Fruit fly (Drosophila melanogaster) whole organism, embryonic: Measurements from ENCODE around the gene CG3795.

Source experiments
- Bgb ChIP-seq: fragments of 200-800 bp; sonication (Bioruptor generic); IDR thresholded peaks from 2 replicates; pipeline ENCODE4 v1.3.6; 2022; ENCODE audit warnings: missing biosample characterization, missing genetic modification characterization; ENCODE audit not compliant: partially characterized antibody
- CG10147 ChIP-seq: fragments of 200-800 bp; sonication (Bioruptor generic); optimal IDR thresholded peaks from 2 replicates; lab custom pipeline; 2019; ENCODE audit warnings: missing biosample characterization, mild to moderate bottlenecking, missing genetic modification characterization, moderate library complexity
- CG1024 ChIP-seq: fragments of 200-800 bp; sonication (Bioruptor generic); IDR thresholded peaks from 2 replicates; pipeline ENCODE4 v1.3.6; 2022; ENCODE audit warnings: missing biosample characterization, missing genetic modification characterization
- CG10462 ChIP-seq: fragments of 200-800 bp; sonication (Bioruptor generic); optimal IDR thresholded peaks from 2 replicates; lab custom pipeline; 2016; ENCODE audit warnings: missing biosample characterization, missing genetic modification characterization
- CG10543 ChIP-seq: fragments of 200-800 bp; sonication (Bioruptor generic); optimal IDR thresholded peaks from 3 replicates; lab custom pipeline; 2017; ENCODE audit warnings: missing biosample characterization, mild to moderate bottlenecking, missing genetic modification characterization, moderate library complexity
- CG10959 ChIP-seq: fragments of 200-800 bp; sonication (Bioruptor generic); IDR thresholded peaks from 2 replicates; pipeline ENCODE4 v1.3.6; 2022; ENCODE audit warnings: missing biosample characterization, missing genetic modification characterization
- CG11085 ChIP-seq: fragments of 200-800 bp; sonication (Bioruptor generic); IDR thresholded peaks from 2 replicates; pipeline ENCODE4 v1.3.6; 2022; ENCODE audit warnings: missing biosample characterization, missing genetic modification characterization
- CG11456 ChIP-seq: fragments of 200-800 bp; sonication (Bioruptor generic); IDR thresholded peaks from 3 replicates; pipeline ENCODE4 v1.3.6; 2022; ENCODE audit warnings: missing biosample characterization, missing genetic modification characterization
- CG12942 ChIP-seq: fragments of 200-800 bp; sonication (Bioruptor generic); optimal IDR thresholded peaks from 3 replicates; lab custom pipeline; 2016; ENCODE audit warnings: missing biosample characterization, missing genetic modification characterization
- CG13624 ChIP-seq: fragments of 200-800 bp; sonication (Bioruptor generic); optimal IDR thresholded peaks from 2 replicates; lab custom pipeline; 2016; ENCODE audit warnings: missing biosample characterization, missing genetic modification characterization
- CG14050 ChIP-seq: fragments of 200-800 bp; sonication (Bioruptor generic); IDR thresholded peaks from 3 replicates; pipeline ENCODE4 v1.3.6; 2022; ENCODE audit warnings: missing biosample characterization, missing genetic modification characterization
- CG15696 ChIP-seq: fragments of 200-800 bp; sonication (Bioruptor generic); optimal IDR thresholded peaks from 2 replicates; lab custom pipeline; 2019; ENCODE audit warnings: missing biosample characterization, mild to moderate bottlenecking, missing genetic modification characterization, moderate library complexity
- CG1792 ChIP-seq: fragments of 200-800 bp; sonication (Bioruptor generic); optimal IDR thresholded peaks from 2 replicates; lab custom pipeline; 2016; ENCODE audit warnings: missing biosample characterization, missing genetic modification characterization
- CG3163 ChIP-seq: fragments of 200-800 bp; sonication (Bioruptor generic); optimal IDR thresholded peaks from 3 replicates; lab custom pipeline; 2016; ENCODE audit warnings: missing biosample characterization, missing genetic modification characterization
- CG34376 ChIP-seq: fragments of 200-800 bp; sonication (Bioruptor generic); optimal IDR thresholded peaks from 2 replicates; lab custom pipeline; 2018; ENCODE audit warnings: missing biosample characterization, mild to moderate bottlenecking, missing genetic modification characterization
- CG3726 ChIP-seq: fragments of 200-800 bp; sonication (Bioruptor generic); IDR thresholded peaks from 3 replicates; pipeline ENCODE4, ENCODE4 v1.3.6; 2022; ENCODE audit warnings: missing biosample characterization, missing genetic modification characterization
- CG5180 ChIP-seq: fragments of 200-800 bp; sonication (Bioruptor generic); optimal IDR thresholded peaks from 3 replicates; lab custom pipeline; 2017; ENCODE audit warnings: missing biosample characterization, missing genetic modification characterization, mild to moderate bottlenecking, moderate library complexity, missing genetic modification reagents
- CG6175 ChIP-seq: fragments of 200-800 bp; sonication (Bioruptor generic); IDR thresholded peaks from 3 replicates; pipeline ENCODE4 v1.3.6; 2022; ENCODE audit warnings: missing biosample characterization, missing genetic modification characterization
- CG8281 ChIP-seq: fragments of 200-800 bp; sonication (Bioruptor generic); optimal IDR thresholded peaks from 2 replicates; lab custom pipeline; 2018; ENCODE audit warnings: missing biosample characterization, mild to moderate bottlenecking, missing genetic modification characterization, moderate library complexity
- CG8765 ChIP-seq: fragments of 200-800 bp; sonication (Bioruptor generic); IDR thresholded peaks from 2 replicates; pipeline ENCODE4 v1.3.6; 2022; ENCODE audit warnings: missing biosample characterization, missing genetic modification characterization
- D ChIP-seq, 2 experiments: fragments of 200-800 bp in 1 of 2; fragments of >200 bp in 1 of 2; sonication (Bioruptor generic) in 1 of 2; optimal IDR thresholded peaks; 2 replicates in 1 of 2; 3 replicates in 1 of 2; lab custom pipeline; 2017; ENCODE audit warnings: mild to moderate bottlenecking in 1 of 2, missing biosample characterization in 1 of 2, missing genetic modification characterization in 1 of 2, missing genetic modification reagents in 1 of 2
- Deaf1 ChIP-seq: fragments of 200-800 bp; optimal IDR thresholded peaks from 3 replicates; lab custom pipeline; 2019; ENCODE audit warnings: missing biosample characterization, mild to moderate bottlenecking, missing genetic modification characterization, moderate library complexity
- Dp ChIP-seq: fragments of 200-800 bp; sonication (Bioruptor generic); optimal IDR thresholded peaks from 2 replicates; lab custom pipeline; 2018; ENCODE audit warnings: missing biosample characterization, mild to moderate bottlenecking, missing genetic modification characterization, moderate library complexity
- Fer3 ChIP-seq: fragments of 200-800 bp; sonication (Bioruptor generic); optimal IDR thresholded peaks from 2 replicates; lab custom pipeline; 2018; ENCODE audit warnings: missing biosample characterization, mild to moderate bottlenecking, missing genetic modification characterization, moderate library complexity
- HmgZ ChIP-seq: fragments of 200-800 bp; sonication (Bioruptor generic); optimal IDR thresholded peaks from 2 replicates; lab custom pipeline; 2018; ENCODE audit warnings: missing biosample characterization, mild to moderate bottlenecking, missing genetic modification characterization
- Hmr ChIP-seq: fragments of 200-800 bp; sonication (Bioruptor generic); optimal IDR thresholded peaks from 3 replicates; lab custom pipeline; 2017; ENCODE audit warnings: mild to moderate bottlenecking, missing biosample characterization, missing genetic modification reagents, missing genetic modification characterization
- Jarid2 ChIP-seq: fragments of 200-800 bp; sonication (Bioruptor generic); optimal IDR thresholded peaks from 3 replicates; lab custom pipeline; 2017; ENCODE audit warnings: mild to moderate bottlenecking, missing biosample characterization, missing genetic modification reagents, missing genetic modification characterization
- Lhr ChIP-seq: fragments of 200-800 bp; sonication (Bioruptor generic); optimal IDR thresholded peaks from 3 replicates; lab custom pipeline; 2017; ENCODE audit warnings: mild to moderate bottlenecking, missing biosample characterization, missing genetic modification reagents, missing genetic modification characterization
- Lim3 ChIP-seq: fragments of 200-800 bp; sonication (Bioruptor generic); IDR thresholded peaks from 2 replicates; pipeline ENCODE4 v1.3.6; 2022; ENCODE audit warnings: missing biosample characterization, missing genetic modification characterization
- Max ChIP-seq: fragments of 200-800 bp; sonication (Bioruptor generic); optimal IDR thresholded peaks from 2 replicates; lab custom pipeline; 2016; ENCODE audit warnings: missing biosample characterization, mild to moderate bottlenecking, missing genetic modification characterization
- Med ChIP-seq: fragments of 200-800 bp; sonication (Bioruptor generic); peaks from one replicate; lab custom pipeline; 2016; ENCODE audit warnings: missing biosample characterization, missing genetic modification characterization, mild to moderate bottlenecking, inconsistent platforms, moderate library complexity
- Nf-YB ChIP-seq: fragments of 200-800 bp; sonication (Bioruptor generic); optimal IDR thresholded peaks from 3 replicates; lab custom pipeline; 2019; ENCODE audit warnings: missing biosample characterization, mild to moderate bottlenecking, missing genetic modification characterization, moderate library complexity
- Sry-β ChIP-seq: fragments of 200-800 bp; sonication (Bioruptor generic); optimal IDR thresholded peaks from 2 replicates; lab custom pipeline; 2018; ENCODE audit warnings: missing biosample characterization, mild to moderate bottlenecking, missing genetic modification characterization, moderate library complexity
- amos ChIP-seq: fragments of 200-800 bp; sonication (Bioruptor generic); IDR thresholded peaks from 2 replicates; pipeline ENCODE4 v1.3.6; 2022; ENCODE audit warnings: missing biosample characterization, missing genetic modification characterization; ENCODE audit not compliant: partially characterized antibody
- croc ChIP-seq: fragments of 200-800 bp; sonication (Bioruptor generic); conservative IDR thresholded peaks from 3 replicates; pipeline ENCODE4 v1.3.6; 2022; ENCODE audit warnings: missing biosample characterization, missing genetic modification characterization
- dmrt11E ChIP-seq: fragments of 200-800 bp; sonication (Bioruptor generic); optimal IDR thresholded peaks from 3 replicates; lab custom pipeline; 2018; ENCODE audit warnings: missing biosample characterization, mild to moderate bottlenecking, missing genetic modification characterization, moderate library complexity
- grn ChIP-seq: fragments of 200-800 bp; sonication (Bioruptor generic); optimal IDR thresholded peaks from 3 replicates; lab custom pipeline; 2017; ENCODE audit warnings: missing biosample characterization, missing genetic modification characterization
- h ChIP-seq: fragments of >200 bp; optimal IDR thresholded peaks from 2 replicates; lab custom pipeline; 2017
- kah ChIP-seq: fragments of 200-800 bp; sonication (Bioruptor generic); optimal IDR thresholded peaks from 2 replicates; lab custom pipeline; 2018; ENCODE audit warnings: missing biosample characterization, mild to moderate bottlenecking, missing genetic modification characterization
- nom ChIP-seq: fragments of 200-800 bp; sonication (Bioruptor generic); optimal IDR thresholded peaks from 2 replicates; lab custom pipeline; 2017; ENCODE audit warnings: missing biosample characterization, missing genetic modification characterization, mild to moderate bottlenecking, moderate library complexity, missing genetic modification reagents
- oc ChIP-seq: fragments of 200-800 bp; sonication (Bioruptor generic); optimal IDR thresholded peaks from 2 replicates; lab custom pipeline; 2018; ENCODE audit warnings: missing biosample characterization, mild to moderate bottlenecking, missing genetic modification characterization, moderate library complexity
- prd ChIP-seq, 3 experiments: fragments of >200 bp in 2 of 3; fragments of 200-800 bp in 1 of 3; sonication (Bioruptor generic) in 1 of 3; optimal IDR thresholded peaks in 2 of 3; IDR thresholded peaks in 1 of 3; 2 replicates in 2 of 3; 3 replicates in 1 of 3; pipeline versions ENCODE4 v1.3.6 to Lab custom; 2017 to 2022; ENCODE audit warnings: missing biosample characterization in 1 of 3, missing genetic modification characterization in 1 of 3
- run ChIP-seq: fragments of 200-800 bp; sonication (Bioruptor generic); optimal IDR thresholded peaks from 3 replicates; lab custom pipeline; 2018; ENCODE audit warnings: missing biosample characterization, mild to moderate bottlenecking, missing genetic modification characterization
- scrt ChIP-seq: fragments of 200-800 bp; sonication (Bioruptor generic); optimal IDR thresholded peaks from 2 replicates; lab custom pipeline; 2018; ENCODE audit warnings: missing biosample characterization, mild to moderate bottlenecking, missing genetic modification characterization, moderate library complexity
- sima ChIP-seq: fragments of 200-800 bp; sonication (Bioruptor generic); optimal IDR thresholded peaks from 2 replicates; lab custom pipeline; 2016; ENCODE audit warnings: missing biosample characterization, missing genetic modification characterization
- slbo ChIP-seq: fragments of 200-800 bp; sonication (Bioruptor generic); IDR thresholded peaks from 2 replicates; pipeline ENCODE4 v1.3.6; 2022; ENCODE audit warnings: missing biosample characterization, missing genetic modification characterization
- stc ChIP-seq: fragments of 200-800 bp; sonication (Bioruptor generic); IDR thresholded peaks from 2 replicates; pipeline ENCODE4 v1.3.6; 2022; ENCODE audit warnings: missing biosample characterization, missing genetic modification characterization
- stwl ChIP-seq: fragments of 200-800 bp; sonication (Bioruptor generic); optimal IDR thresholded peaks from 3 replicates; lab custom pipeline; 2018; ENCODE audit warnings: missing biosample characterization, mild to moderate bottlenecking, missing genetic modification characterization, moderate library complexity

The CG3795 gene

dm6 chrX:1710082-1710481, at the start of gene CG3795:
TSS of gene CG3795 (minus strand) at chrX:1710182.
- TF ChIP-seq CG5180 (GFP tag; lab: Kevin White, UChicago) (no peak), CG11085 (no peak), prd (optimal IDR thresholded peaks at IDR 0.05; lab: Kevin White, UChicago) (no peak), prd (GFP tag; IDR thresholded peaks at IDR 0.05; lab: Robert Waterston, UW) (no peak), CG13624 (no peak), grn (no peak), CG11456 (no peak), oc (tag; lab: Kevin White, UChicago) (no peak), Lhr (no peak), run (no peak), CG34376 (GFP tag; lab: Kevin White, UChicago) (no peak), CG3163 (GFP tag; lab: Kevin White, UChicago) (no peak), h (lab: Kevin White, UChicago) (no peak), Fer3 (tag; lab: Kevin White, UChicago) (no peak), CG10959 (GFP tag; lab: Robert Waterston, UW) (no peak)

dm6 chrX:1753938-1754566, 44.1 kb upstream of the CG3795 start, which contains the start of gene Scgdelta:
TSS of gene Scgdelta (minus strand) at chrX:1754065.
- TF ChIP-seq dmrt11E (no peak), CG10543 (GFP tag; lab: Kevin White, UChicago) (peak; percentile 53), CG6175 (GFP tag; lab: Robert Waterston, UW) (0 out of 3 replicates have a peak, but pooled peaks have one; percentile 20), Max (GFP tag; lab: Kevin White, UChicago) (no peak), CG5180 (GFP tag; lab: Kevin White, UChicago) (peak; percentile 50), Med (GFP tag; lab: Kevin White, UChicago) (peak; percentile 55), Bgb (peak; percentile 21; the same call in 1 of the 2 replicates), croc (GFP tag; lab: Robert Waterston, UW) (no peak), scrt (peak; percentile 96), CG14050 (GFP tag; lab: Robert Waterston, UW) (no peak), CG10462 (GFP tag; lab: Kevin White, UChicago) (no peak), Nf-YB (peak; percentile 41), Lim3 (no peak), Deaf1 (tag; lab: Kevin White, UChicago) (peak; percentile 98), nom (no peak), CG3726 (GFP tag; lab: Robert Waterston, UW) (no peak), CG8281 (tag; lab: Kevin White, UChicago) (no peak), CG10147 (GFP tag; lab: Kevin White, UChicago) (no peak), kah (GFP tag; lab: Kevin White, UChicago) (peak; percentile 63), Hmr (GFP tag; lab: Kevin White, UChicago) (no peak), Jarid2 (GFP tag; lab: Kevin White, UChicago) (peak; percentile 16), slbo (0 out of 2 replicates have a peak, but pooled peaks have one; percentile 12), CG8765 (GFP tag; lab: Robert Waterston, UW) (no peak), CG1792 (GFP tag; lab: Kevin White, UChicago) (no peak), sima (no peak), Sry-β (no peak), stwl (tag; lab: Kevin White, UChicago) (no peak), CG15696 (tag; lab: Kevin White, UChicago) (no peak), amos (no peak), Dp (GFP tag; lab: Kevin White, UChicago) (no peak), CG10959 (GFP tag; lab: Robert Waterston, UW) (no peak), CG12942 (no peak), HmgZ (tag; lab: Kevin White, UChicago) (no peak), stc (no peak), CG1024 (GFP tag; lab: Robert Waterston, UW) (no peak), D (optimal IDR thresholded peaks at IDR 0.05; lab: Kevin White, UChicago) (no peak), D (GFP tag; optimal IDR thresholded peaks at IDR 0.05; lab: Kevin White, UChicago) (no peak), h (lab: Kevin White, UChicago) (no peak)
